Worm (Caenorhabditis elegans) whole organism, L3 larva: ENCODE measurements around the gene C47E8.9.

ENCODE experiments used
- ama-1 ChIP-seq: fragments of 150-350 bp; optimal IDR thresholded peaks from 2 replicates; lab custom pipeline; 2018
- ceh-28 ChIP-seq: fragments of 150-350 bp; optimal IDR thresholded peaks from 2 replicates; lab custom pipeline; 2014; ENCODE audit warnings: missing biosample characterization, missing genetic modification reagents, missing genetic modification characterization
- elt-3 ChIP-seq, 3 experiments: fragments of 150-350 bp in 1 of 3; sonication (generic microtip) in 2 of 3; optimal IDR thresholded peaks; 2 replicates in 2 of 3; 4 replicates in 1 of 3; lab custom pipeline; 2014 to 2017; ENCODE audit warnings: missing biosample characterization in 3 of 3, missing genetic modification characterization in 3 of 3
- lin-39 ChIP-seq: fragments of 150-350 bp; optimal IDR thresholded peaks from 2 replicates; lab custom pipeline; 2018; ENCODE audit warnings: missing biosample characterization, missing genetic modification reagents, missing genetic modification characterization
- nhr-11 ChIP-seq: fragments of 150-350 bp; optimal IDR thresholded peaks from 2 replicates; lab custom pipeline; 2014; ENCODE audit warnings: missing biosample characterization, missing genetic modification characterization
- nhr-23 ChIP-seq: fragments of 150-350 bp; optimal IDR thresholded peaks from 2 replicates; lab custom pipeline; 2014; ENCODE audit warnings: missing biosample characterization, missing genetic modification reagents, missing genetic modification characterization
- nhr-76 ChIP-seq: fragments of 150-350 bp; sonication (generic microtip); optimal IDR thresholded peaks from 5 replicates; lab custom pipeline; 2014; ENCODE audit warnings: missing biosample characterization, missing genetic modification characterization
- nhr-77 ChIP-seq: fragments of 150-350 bp; optimal IDR thresholded peaks from 2 replicates; lab custom pipeline; 2014; ENCODE audit warnings: missing biosample characterization, missing genetic modification characterization
- pha-4 ChIP-seq: fragments of 150-350 bp; optimal IDR thresholded peaks from 2 replicates; lab custom pipeline; 2014; ENCODE audit warnings: missing biosample characterization, missing genetic modification reagents, missing genetic modification characterization
- skn-1 ChIP-seq: fragments of 150-350 bp; optimal IDR thresholded peaks from 2 replicates; lab custom pipeline; 2014; ENCODE audit warnings: missing biosample characterization, missing genetic modification characterization
- snpc-4 ChIP-seq: fragments of 150-350 bp; optimal IDR thresholded peaks from 2 replicates; lab custom pipeline; 2014; ENCODE audit warnings: missing biosample characterization, missing genetic modification characterization
- unc-39 ChIP-seq: sonication (generic microtip); optimal IDR thresholded peaks from 4 replicates; lab custom pipeline; 2017; ENCODE audit warnings: missing biosample characterization, missing genetic modification characterization

DNA sequence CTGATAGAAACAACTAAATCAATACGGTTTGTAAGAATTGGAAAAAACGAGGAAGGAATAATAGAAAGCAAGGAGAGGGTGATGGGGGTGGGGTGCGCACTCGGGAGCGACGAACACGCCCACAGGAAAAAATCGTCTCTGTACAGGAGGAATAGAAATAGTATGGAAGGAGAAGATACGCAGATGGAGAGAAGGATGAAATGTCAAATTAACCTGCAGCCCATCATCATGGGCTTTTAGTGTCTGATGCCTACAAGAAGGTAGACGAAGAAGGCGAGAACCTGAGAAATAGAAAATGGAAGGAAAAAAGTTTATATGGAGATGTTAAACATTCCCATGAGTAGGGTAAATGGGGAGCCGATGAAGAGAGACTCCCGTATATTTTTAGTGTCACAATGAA is 28.0 kb upstream of the C47E8.9 start, which contains the start of gene F43D2.6:
- TF ChIP-seq nhr-76 (tag; lab: Kevin White, UChicago) (no peak), skn-1 (no peak), unc-39 (tag; lab: Kevin White, UChicago) (no peak), elt-3 (tag; optimal IDR thresholded peaks at IDR 0.05; lab: Kevin White, UChicago) (no peak), pha-4 (tag; lab: Kevin White, UChicago) (no peak), nhr-77 (tag; lab: Kevin White, UChicago) (no peak), ceh-28 (tag; lab: Kevin White, UChicago) (no peak), nhr-23 (tag; lab: Kevin White, UChicago) (no peak), nhr-11 (tag; lab: Kevin White, UChicago) (no peak), ama-1 (lab: Kevin White, UChicago) (no peak), lin-39 (tag; lab: Kevin White, UChicago) (no peak), snpc-4 (no peak)
